Worm (Caenorhabditis elegans) whole organism, L4 larva: Measurements from ENCODE around the gene C25E10.16.

Source experiments
- F49E8.2 ChIP-seq: sonication (generic microtip); optimal IDR thresholded peaks from 2 replicates; lab custom pipeline; 2016; ENCODE audit warnings: missing compliant biosample characterization, mild to moderate bottlenecking, missing genetic modification characterization, borderline replicate concordance
- aly-2 ChIP-seq: sonication (generic microtip); optimal IDR thresholded peaks from 2 replicates; lab custom pipeline; 2018; ENCODE audit warnings: missing biosample characterization, missing genetic modification characterization
- ama-1 ChIP-seq: fragments of 150-350 bp; optimal IDR thresholded peaks from 2 replicates; lab custom pipeline; 2014; ENCODE audit warnings: inconsistent platforms, mixed read lengths
- fkh-10 ChIP-seq: fragments of 150-350 bp; optimal IDR thresholded peaks from 2 replicates; lab custom pipeline; 2014; ENCODE audit warnings: missing biosample characterization, missing genetic modification reagents, missing genetic modification characterization
- lin-13 ChIP-seq: fragments of 150-350 bp; optimal IDR thresholded peaks from 2 replicates; lab custom pipeline; 2014; ENCODE audit warnings: missing biosample characterization, missing genetic modification reagents, missing genetic modification characterization
- madf-5 ChIP-seq, 2 experiments: fragments of 200-800 bp; sonication (Bioruptor generic); IDR thresholded peaks; 2 replicates each; pipeline ENCODE4 v1.3.6; 2022; ENCODE audit warnings: missing compliant biosample characterization in 2 of 2, missing genetic modification characterization in 2 of 2
- mdl-1 ChIP-seq, 2 experiments: fragments of 150-350 bp in 1 of 2; sonication (generic microtip) in 1 of 2; optimal IDR thresholded peaks; 2 replicates each; lab custom pipeline; 2014 to 2017; ENCODE audit warnings: missing biosample characterization in 2 of 2, missing genetic modification characterization in 2 of 2
- nhr-111 ChIP-seq: fragments of 200-800 bp; sonication (Bioruptor generic); optimal IDR thresholded peaks from 2 replicates; lab custom pipeline; 2018; ENCODE audit warnings: mild to moderate bottlenecking, missing genetic modification characterization, missing compliant biosample characterization
- nhr-76 ChIP-seq: fragments of 150-350 bp; optimal IDR thresholded peaks from 2 replicates; lab custom pipeline; 2014; ENCODE audit warnings: missing biosample characterization, missing genetic modification characterization
- pha-4 ChIP-seq, 2 experiments: fragments of 150-350 bp in 1 of 2; fragments of 200-800 bp in 1 of 2; sonication (Bioruptor generic) in 1 of 2; IDR thresholded peaks in 1 of 2; optimal IDR thresholded peaks in 1 of 2; 2 replicates each; pipeline versions ENCODE4 v1.3.6 to Lab custom; 2014 to 2022; ENCODE audit warnings: missing genetic modification characterization in 2 of 2, missing genetic modification reagents in 2 of 2, missing biosample characterization in 1 of 2, missing compliant biosample characterization in 1 of 2
- snpc-4 ChIP-seq: fragments of 150-350 bp; optimal IDR thresholded peaks from 2 replicates; lab custom pipeline; 2014; ENCODE audit warnings: missing biosample characterization, missing genetic modification characterization
- unc-62 ChIP-seq, 3 experiments: fragments of 150-350 bp in 1 of 3; sonication (generic microtip); optimal IDR thresholded peaks in 2 of 3; peaks in 1 of 3; 1 replicate in 1 of 3; 2 replicates in 2 of 3; lab custom pipeline; 2014 to 2017; ENCODE audit warnings: missing biosample characterization in 3 of 3, missing genetic modification characterization in 3 of 3, missing genetic modification reagents in 3 of 3, missing genotype in 1 of 3
- vab-7 ChIP-seq: fragments of 200-800 bp; sonication (Bioruptor generic); IDR thresholded peaks from 2 replicates; pipeline ENCODE4 v1.3.6; 2022; ENCODE audit warnings: missing genetic modification reagents, missing genetic modification characterization, missing compliant biosample characterization

- TF ChIP-seq nhr-111 (GFP tag; lab: Kevin White, UChicago) (no peak), fkh-10 (GFP tag; lab: Kevin White, UChicago) (no peak), mdl-1 (tag; optimal IDR thresholded peaks at IDR 0.05; lab: Kevin White, UChicago) (no peak), snpc-4 (no peak), unc-62 (GFP tag; optimal IDR thresholded peaks at IDR 0.05 in 1 of 2; lab: Kevin White, UChicago) (no peak), unc-62 (tag; optimal IDR thresholded peaks at IDR 0.05; lab: Kevin White, UChicago) (no peak), aly-2 (tag; lab: Kevin White, UChicago) (no peak), madf-5 (GFP tag; IDR thresholded peaks at IDR 0.05; lab: Robert Waterston, UW) (no peak), nhr-76 (tag; lab: Kevin White, UChicago) (no peak), vab-7 (GFP tag; lab: Robert Waterston, UW) (no peak), lin-13 (GFP tag; lab: Kevin White, UChicago) (no peak), pha-4 (GFP tag; IDR thresholded peaks at IDR 0.05; lab: Robert Waterston, UW) (no peak), pha-4 (tag; optimal IDR thresholded peaks at IDR 0.05; lab: Kevin White, UChicago) (no peak), F49E8.2 (tag; lab: Kevin White, UChicago) (no peak), ama-1 (lab: Kevin White, UChicago) (no peak)
Observed at ce11 chrV:9076273-9076672, 16.9 kb upstream of the C25E10.16 start, which contains the start of gene T27E4.7.
